Worm (Caenorhabditis elegans) whole organism, L1 larva: ENCODE results near the gene T14B4.19.

Experiments
- Y116A8C.19 ChIP-seq: sonication (generic microtip); optimal IDR thresholded peaks from 2 replicates; lab custom pipeline; 2016; ENCODE audit warnings: missing compliant biosample characterization, missing genetic modification characterization, borderline replicate concordance
- alr-1 ChIP-seq: fragments of 200-800 bp; sonication (Bioruptor generic); optimal IDR thresholded peaks from 2 replicates; lab custom pipeline; 2018; ENCODE audit warnings: borderline replicate concordance, mild to moderate bottlenecking, missing genetic modification characterization, missing compliant biosample characterization
- ama-1 ChIP-seq: fragments of 150-350 bp; optimal IDR thresholded peaks from 2 replicates; lab custom pipeline; 2014
- blmp-1 ChIP-seq: fragments of 150-350 bp; optimal IDR thresholded peaks from 2 replicates; lab custom pipeline; 2014; ENCODE audit warnings: missing biosample characterization, missing genetic modification characterization
- ceh-8 ChIP-seq: fragments of 200-800 bp; sonication (Bioruptor generic); optimal IDR thresholded peaks from 2 replicates; lab custom pipeline; 2018; ENCODE audit warnings: mild to moderate bottlenecking, missing genetic modification characterization, moderate library complexity, missing compliant biosample characterization
- ceh-82 ChIP-seq, 3 experiments: fragments of 150-350 bp in 1 of 3; sonication (generic microtip) in 2 of 3; optimal IDR thresholded peaks; 2 replicates each; lab custom pipeline; 2014 to 2017; ENCODE audit warnings: missing biosample characterization in 3 of 3, missing genetic modification characterization in 3 of 3
- ceh-90 ChIP-seq: sonication (generic microtip); optimal IDR thresholded peaks from 2 replicates; lab custom pipeline; 2016; ENCODE audit warnings: missing genetic modification characterization, missing compliant biosample characterization
- dpl-1 ChIP-seq, 3 experiments: fragments of 150-350 bp in 2 of 3; sonication (generic microtip) in 1 of 3; optimal IDR thresholded peaks; 2 replicates each; lab custom pipeline; 2014 to 2017; ENCODE audit warnings: missing biosample characterization in 3 of 3, missing genetic modification characterization in 3 of 3, missing genetic modification reagents in 3 of 3
- dsc-1 ChIP-seq: sonication (generic microtip); optimal IDR thresholded peaks from 2 replicates; lab custom pipeline; 2016; ENCODE audit warnings: mild to moderate bottlenecking, missing genetic modification characterization, missing compliant biosample characterization
- efl-1 ChIP-seq, 4 experiments: fragments of 150-350 bp; optimal IDR thresholded peaks in 3 of 4; peaks in 1 of 4; 1 replicate in 1 of 4; 2 replicates in 3 of 4; lab custom pipeline; 2014; ENCODE audit warnings: missing biosample characterization in 2 of 4, missing genetic modification characterization in 2 of 4, missing genetic modification reagents in 2 of 4
- efl-3 ChIP-seq: fragments of 200-800 bp; sonication (Bioruptor generic); optimal IDR thresholded peaks from 2 replicates; lab custom pipeline; 2018; ENCODE audit warnings: mild to moderate bottlenecking, missing genetic modification characterization, missing compliant biosample characterization
- elt-2 ChIP-seq: sonication (generic microtip); optimal IDR thresholded peaks from 2 replicates; lab custom pipeline; 2016; ENCODE audit warnings: missing genetic modification characterization, mild to moderate bottlenecking, inconsistent platforms, missing compliant biosample characterization, missing genetic modification reagents
- elt-3 ChIP-seq, 6 experiments: fragments of 150-350 bp in 1 of 6; sonication (generic microtip); optimal IDR thresholded peaks; 2 replicates each; lab custom pipeline; 2017 to 2018; ENCODE audit warnings: missing biosample characterization in 6 of 6, missing genetic modification characterization in 6 of 6, inconsistent platforms in 1 of 6
- ets-5 ChIP-seq: fragments of 200-800 bp; sonication (Bioruptor generic); IDR thresholded peaks from 2 replicates; pipeline ENCODE4 v1.3.6; 2022; ENCODE audit warnings: missing genetic modification characterization, missing compliant biosample characterization
- fkh-10 ChIP-seq: sonication (generic microtip); optimal IDR thresholded peaks from 2 replicates; lab custom pipeline; 2017; ENCODE audit warnings: missing biosample characterization, missing genetic modification reagents, missing genetic modification characterization
- fos-1 ChIP-seq: fragments of 150-350 bp; optimal IDR thresholded peaks from 2 replicates; lab custom pipeline; 2014; ENCODE audit warnings: missing biosample characterization, missing genetic modification characterization
- grh-1 ChIP-seq: fragments of 200-800 bp; sonication (Bioruptor generic); IDR thresholded peaks from 2 replicates; pipeline ENCODE4 v1.3.6; 2022; ENCODE audit warnings: missing genetic modification reagents, missing genetic modification characterization, missing compliant biosample characterization
- irx-1 ChIP-seq: sonication (generic microtip); optimal IDR thresholded peaks from 2 replicates; lab custom pipeline; 2016; ENCODE audit warnings: missing genetic modification characterization, missing compliant biosample characterization
- isw-1 ChIP-seq: fragments of 200-800 bp; sonication (Bioruptor generic); IDR thresholded peaks from 2 replicates; pipeline ENCODE4 v1.3.6; 2022; ENCODE audit warnings: missing genetic modification characterization, missing compliant biosample characterization
- lin-14 ChIP-seq: fragments of 200-800 bp; sonication (Bioruptor generic); optimal IDR thresholded peaks from 2 replicates; lab custom pipeline; 2018; ENCODE audit warnings: mild to moderate bottlenecking, missing genetic modification characterization, moderate library complexity, missing compliant biosample characterization
- lin-15B ChIP-seq: fragments of 150-350 bp; sonication (generic microtip); optimal IDR thresholded peaks from 3 replicates; lab custom pipeline; 2014; ENCODE audit warnings: missing biosample characterization, missing genetic modification characterization
- lin-35 ChIP-seq, 2 experiments: fragments of 150-350 bp; optimal IDR thresholded peaks; 2 replicates each; lab custom pipeline; 2014; ENCODE audit warnings: missing biosample characterization in 2 of 2, missing genetic modification characterization in 2 of 2, missing genetic modification reagents in 2 of 2
- lir-3 ChIP-seq: sonication (generic microtip); optimal IDR thresholded peaks from 2 replicates; lab custom pipeline; 2016; ENCODE audit warnings: mild to moderate bottlenecking, missing genetic modification characterization, moderate library complexity, missing compliant biosample characterization; ENCODE audit not compliant: poor library complexity
- lsy-2 ChIP-seq, 2 experiments: fragments of 150-350 bp; optimal IDR thresholded peaks; 2 replicates each; lab custom pipeline; 2014; ENCODE audit warnings: missing biosample characterization in 2 of 2, missing genetic modification characterization in 2 of 2
- mab-9 ChIP-seq: fragments of 200-800 bp; sonication (Bioruptor generic); IDR thresholded peaks from 2 replicates; pipeline ENCODE4 v1.3.6; 2022; ENCODE audit warnings: missing genetic modification reagents, missing genetic modification characterization, missing compliant biosample characterization
- mep-1 ChIP-seq: fragments of 150-350 bp; optimal IDR thresholded peaks from 2 replicates; lab custom pipeline; 2014; ENCODE audit warnings: missing biosample characterization, missing genetic modification characterization
- nhr-19 ChIP-seq: fragments of 200-800 bp; sonication (Bioruptor generic); conservative IDR thresholded peaks from 2 replicates; pipeline ENCODE4 v1.3.6; 2022; ENCODE audit warnings: missing genetic modification characterization, missing compliant biosample characterization
- nhr-20 ChIP-seq: sonication (generic microtip); optimal IDR thresholded peaks from 2 replicates; lab custom pipeline; 2016; ENCODE audit warnings: mild to moderate bottlenecking, missing genetic modification characterization, missing compliant biosample characterization
- nhr-28 ChIP-seq: fragments of 150-350 bp; optimal IDR thresholded peaks from 2 replicates; lab custom pipeline; 2014; ENCODE audit warnings: missing biosample characterization, missing genetic modification characterization
- nhr-71 ChIP-seq: sonication (generic microtip); optimal IDR thresholded peaks from 2 replicates; lab custom pipeline; 2016; ENCODE audit warnings: mild to moderate bottlenecking, missing genetic modification characterization, moderate library complexity, missing compliant biosample characterization
- nhr-76 ChIP-seq: sonication (generic microtip); optimal IDR thresholded peaks from 2 replicates; lab custom pipeline; 2017; ENCODE audit warnings: missing biosample characterization, missing genetic modification characterization
- nhr-84 ChIP-seq: sonication (generic microtip); optimal IDR thresholded peaks from 2 replicates; lab custom pipeline; 2017; ENCODE audit warnings: missing biosample characterization, missing genetic modification characterization
- nhr-85 ChIP-seq: sonication (generic microtip); peaks from one replicate; lab custom pipeline; 2016; ENCODE audit warnings: missing genetic modification characterization, inconsistent platforms, missing compliant biosample characterization
- nhr-90 ChIP-seq: sonication (generic microtip); optimal IDR thresholded peaks from 2 replicates; lab custom pipeline; 2016; ENCODE audit warnings: mild to moderate bottlenecking, missing genetic modification characterization, missing compliant biosample characterization; ENCODE audit not compliant: poor library complexity
- pqm-1 ChIP-seq: sonication (generic microtip); optimal IDR thresholded peaks from 3 replicates; lab custom pipeline; 2017; ENCODE audit warnings: missing biosample characterization, missing genetic modification characterization
- rnt-1 ChIP-seq: sonication (generic microtip); optimal IDR thresholded peaks from 2 replicates; lab custom pipeline; 2016; ENCODE audit warnings: mild to moderate bottlenecking, missing genetic modification characterization, moderate library complexity, missing compliant biosample characterization
- snpc-4 ChIP-seq: fragments of 150-350 bp; optimal IDR thresholded peaks from 2 replicates; lab custom pipeline; 2014; ENCODE audit warnings: missing biosample characterization, missing genetic modification characterization
- snu-23 ChIP-seq: sonication (generic microtip); optimal IDR thresholded peaks from 2 replicates; lab custom pipeline; 2016; ENCODE audit warnings: missing genetic modification characterization, missing compliant biosample characterization
- tbx-2 ChIP-seq: sonication (generic microtip); optimal IDR thresholded peaks from 2 replicates; lab custom pipeline; 2016; ENCODE audit warnings: missing genetic modification characterization, missing compliant biosample characterization
- unc-130 ChIP-seq: fragments of 150-350 bp; optimal IDR thresholded peaks from 2 replicates; lab custom pipeline; 2017; ENCODE audit warnings: missing biosample characterization, missing genetic modification characterization, inconsistent platforms
- ztf-11 ChIP-seq, 2 experiments: sonication (generic microtip); optimal IDR thresholded peaks; 2 replicates each; lab custom pipeline; 2016 to 2017; ENCODE audit warnings: missing genetic modification characterization in 2 of 2, missing biosample characterization in 1 of 2, missing compliant biosample characterization in 1 of 2

T14B4.19 gene

DNA sequence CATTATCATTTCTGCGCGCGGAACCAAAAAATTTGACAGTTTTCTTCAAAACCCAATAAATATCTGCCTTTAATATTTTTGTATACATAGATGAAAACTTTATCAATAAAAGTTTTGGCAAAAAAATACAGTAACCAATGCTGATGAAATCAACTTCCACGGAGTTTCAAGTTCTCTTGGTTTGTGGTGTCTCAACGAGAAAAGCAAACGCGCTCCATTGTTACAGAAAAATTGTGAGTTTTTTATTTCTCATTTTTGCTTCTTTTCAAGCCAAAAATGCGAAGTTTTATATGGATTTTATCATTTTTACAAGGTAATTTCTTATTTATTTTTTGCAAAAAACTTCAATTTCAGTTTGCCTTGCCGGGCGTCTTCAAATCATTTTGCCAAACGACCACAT, 21.9 kb upstream of the T14B4.19 start, which contains the start of gene T14B4.3 (continued):
- TF ChIP-seq nhr-76 (tag; lab: Kevin White, UChicago) (no peak), Y116A8C.19 (tag; lab: Kevin White, UChicago) (no peak), efl-3 (no peak), lin-15B (tag; lab: Kevin White, UChicago) (peak; percentile 78), ets-5 (GFP tag; lab: Robert Waterston, UW) (no peak), blmp-1 (peak; percentile 61), nhr-85 (peak; percentile 43), nhr-28 (tag; lab: Kevin White, UChicago) (no peak), ama-1 (lab: Kevin White, UChicago) (no peak), nhr-84 (tag; lab: Kevin White, UChicago) (no peak)

DNA sequence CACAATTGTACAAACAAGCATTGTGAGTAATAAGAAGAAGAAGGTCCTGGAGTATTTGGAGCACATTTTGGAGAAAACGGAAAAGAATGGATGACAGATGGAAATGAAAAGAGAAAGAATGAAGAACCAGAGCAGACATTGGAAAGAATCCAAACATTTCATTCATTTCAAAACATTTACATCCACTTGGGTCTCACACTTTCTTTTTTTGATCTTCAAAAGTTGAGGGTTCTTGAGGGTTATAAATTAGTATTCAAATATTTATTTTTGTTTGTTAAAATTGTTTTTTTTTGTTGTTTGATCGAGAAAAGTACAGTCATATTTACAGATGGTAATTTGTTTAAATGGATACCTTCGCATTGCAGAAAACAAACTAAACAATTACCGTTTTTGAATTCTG, 21.0 kb upstream of the T14B4.19 start, which contains the start of gene T14B4.9:
Gene T14B4.9, minus strand, starts transcription at position 101 of the 400 bp plus-strand sequence.
- TF ChIP-seq ceh-82 (tag; optimal IDR thresholded peaks at IDR 0.05; lab: Kevin White, UChicago) (no peak), nhr-71 (tag; lab: Kevin White, UChicago) (no peak), elt-2 (tag; lab: Kevin White, UChicago) (no peak), ceh-90 (tag; lab: Kevin White, UChicago) (no peak)

DNA sequence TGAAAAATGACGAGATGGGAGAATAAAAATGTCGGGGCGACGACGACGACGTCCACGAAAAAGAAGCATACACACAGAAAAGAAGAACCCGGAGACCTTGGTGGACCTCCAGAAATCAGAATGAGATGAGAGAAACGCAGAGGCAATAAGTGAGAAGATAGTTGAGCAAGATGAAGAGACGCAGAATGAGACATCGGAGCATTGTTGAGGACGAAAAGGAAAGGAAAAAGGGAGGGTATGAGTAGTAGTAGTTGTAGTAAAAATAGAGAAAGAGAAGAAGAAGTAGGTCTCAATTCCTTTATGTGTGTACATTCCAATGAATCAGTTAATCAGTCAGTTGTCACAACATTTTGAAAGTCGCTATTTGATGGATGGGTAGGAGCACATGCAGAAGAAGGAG, 16.6 kb upstream of the T14B4.19 start, which contains the start of gene T14B4.8:
Gene T14B4.8, minus strand, starts transcription at position 60 of the 400 bp plus-strand sequence.
- TF ChIP-seq lsy-2 (tag; optimal IDR thresholded peaks at IDR 0.05; lab: Kevin White, UChicago) (peak in 1 of 2 experiments; percentile 27), fos-1 (tag; lab: Kevin White, UChicago) (no peak), nhr-76 (tag; lab: Kevin White, UChicago) (no peak), isw-1 (GFP tag; lab: Robert Waterston, UW) (peak; percentile 6; the same call in 1 of the 2 replicates), mep-1 (tag; lab: Kevin White, UChicago) (no peak), lin-14 (peak; percentile 69), fkh-10 (GFP tag; lab: Kevin White, UChicago) (peak; percentile 33), snu-23 (no peak), nhr-71 (tag; lab: Kevin White, UChicago) (peak; percentile 33), efl-1 (optimal IDR thresholded peaks at IDR 0.05; lab: Kevin White, UChicago) (peak; percentile 13 to 41), efl-1 (GFP tag; optimal IDR thresholded peaks at IDR 0.05 in 1 of 2; lab: Kevin White, UChicago) (peak in 1 of 2 experiments; percentile 50), elt-2 (tag; lab: Kevin White, UChicago) (no peak), pqm-1 (tag; lab: Kevin White, UChicago) (no peak), lin-35 (GFP tag; optimal IDR thresholded peaks at IDR 0.05; lab: Kevin White, UChicago) (peak in 1 of 2 experiments; percentile 11), grh-1 (GFP tag; lab: Robert Waterston, UW) (no peak), rnt-1 (tag; lab: Kevin White, UChicago) (peak; percentile 17), unc-130 (tag; lab: Kevin White, UChicago) (no peak), ceh-82 (tag; optimal IDR thresholded peaks at IDR 0.05; lab: Kevin White, UChicago) (peak in 1 of 3 experiments; percentile 32), ets-5 (GFP tag; lab: Robert Waterston, UW) (no peak), mab-9 (GFP tag; lab: Robert Waterston, UW) (no peak), snpc-4 (tag; lab: Kevin White, UChicago) (no peak)

DNA sequence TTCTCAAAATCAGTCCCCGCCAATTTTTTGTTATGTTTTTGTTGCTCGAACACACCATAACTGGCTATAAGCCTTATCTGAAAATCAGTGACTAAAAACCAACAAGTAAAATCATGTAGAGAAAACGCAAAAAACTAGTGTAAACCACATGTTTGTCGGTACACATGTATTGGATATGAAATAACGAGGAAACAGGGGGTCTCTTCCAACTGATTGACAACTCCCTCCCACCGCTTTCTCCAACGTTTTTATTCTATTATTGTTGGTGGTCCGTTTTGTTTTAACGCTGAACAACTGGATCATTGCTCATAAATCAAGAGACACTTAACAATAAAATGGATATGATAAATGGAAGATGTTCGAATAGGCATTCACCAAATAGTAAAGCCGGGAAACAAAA, 14.1 kb upstream of the T14B4.19 start:
- TF ChIP-seq ztf-11 (tag; optimal IDR thresholded peaks at IDR 0.05; lab: Kevin White, UChicago) = no peak
- TF ChIP-seq lin-14 = peak; percentile 32
- TF ChIP-seq dpl-1 (GFP tag; optimal IDR thresholded peaks at IDR 0.05; lab: Kevin White, UChicago) = no peak
- no peak for TF ChIP-seq tbx-2 (tag; lab: Kevin White, UChicago)
- TF ChIP-seq dsc-1 (tag; lab: Kevin White, UChicago) = peak; percentile 52
- TF ChIP-seq snu-23 = no peak

DNA sequence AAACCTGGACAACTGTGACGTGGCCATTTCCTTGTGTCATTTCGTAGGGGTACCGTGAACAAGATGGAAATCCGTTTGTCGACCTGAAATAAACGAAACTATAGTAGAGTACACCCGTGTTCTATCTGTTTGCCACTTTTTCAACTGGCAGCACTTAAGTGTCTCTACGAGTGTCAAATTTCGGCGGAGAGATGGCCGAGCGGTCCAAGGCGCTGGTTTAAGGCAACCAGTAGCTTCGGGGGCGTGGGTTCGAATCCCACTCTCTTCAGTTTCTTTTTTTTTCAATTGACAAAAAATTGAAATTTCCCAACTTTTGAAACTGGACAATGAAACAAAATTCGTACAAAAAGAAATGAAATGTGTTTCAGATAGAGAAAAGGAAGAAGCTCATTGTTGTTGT, 8.8 kb upstream of the T14B4.19 start:
- TF ChIP-seq ceh-82 (tag; optimal IDR thresholded peaks at IDR 0.05; lab: Kevin White, UChicago) = peak in 1 of 3 experiments; percentile 12
- TF ChIP-seq nhr-20 (tag; lab: Kevin White, UChicago) = peak; percentile 85
- peak; percentile 55 for TF ChIP-seq dsc-1 (tag; lab: Kevin White, UChicago)
- TF ChIP-seq lin-14 = peak; percentile 46
- TF ChIP-seq dpl-1 (GFP tag; optimal IDR thresholded peaks at IDR 0.05; lab: Kevin White, UChicago) = peak in 2 of 3 experiments; percentile 1 to 14
- TF ChIP-seq fkh-10 (GFP tag; lab: Kevin White, UChicago) = no peak
- peak in 2 of 6 experiments; percentile 9 to 17 for TF ChIP-seq elt-3 (tag; optimal IDR thresholded peaks at IDR 0.05; lab: Kevin White, UChicago)
- TF ChIP-seq nhr-90 = peak; percentile 3
- no peak for TF ChIP-seq ceh-8 (GFP tag; lab: Kevin White, UChicago)
- no peak for TF ChIP-seq alr-1 (tag; lab: Kevin White, UChicago)
- peak; percentile 1 for TF ChIP-seq mep-1 (tag; lab: Kevin White, UChicago)
- TF ChIP-seq nhr-19 = peak; percentile 64
- peak; percentile 32 for TF ChIP-seq irx-1 (tag; lab: Kevin White, UChicago)
- peak; percentile 18 to 50 for TF ChIP-seq lsy-2 (tag; optimal IDR thresholded peaks at IDR 0.05; lab: Kevin White, UChicago)
- peak; percentile 25 for TF ChIP-seq lir-3 (tag; lab: Kevin White, UChicago)
- TF ChIP-seq rnt-1 (tag; lab: Kevin White, UChicago) = peak; percentile 48
- no peak for TF ChIP-seq nhr-28 (tag; lab: Kevin White, UChicago)
- TF ChIP-seq snu-23 = peak; percentile 62
- TF ChIP-seq nhr-71 (tag; lab: Kevin White, UChicago) = peak; percentile 56
